Fruit fly (Drosophila melanogaster) whole organism, pupa: Measurements from ENCODE around the gene Dph3.

ENCODE experiments used
- CG12605 ChIP-seq: fragments of 200-800 bp; sonication (Bioruptor generic); IDR thresholded peaks from 2 replicates; pipeline ENCODE4 v1.3.6; 2022; ENCODE audit warnings: missing biosample characterization, missing genetic modification characterization
- CG15710 ChIP-seq: fragments of 200-800 bp; sonication (Bioruptor generic); optimal IDR thresholded peaks from 2 replicates; lab custom pipeline; 2018; ENCODE audit warnings: missing biosample characterization, mild to moderate bottlenecking, missing genetic modification characterization, moderate library complexity
- CG32121 ChIP-seq: fragments of 200-800 bp; sonication (Bioruptor generic); IDR thresholded peaks from 2 replicates; pipeline ENCODE4 v1.3.6; 2022; ENCODE audit warnings: missing biosample characterization, missing genetic modification characterization
- CG4496 ChIP-seq: fragments of 200-800 bp; sonication (Bioruptor generic); IDR thresholded peaks from 3 replicates; pipeline ENCODE4 v1.3.6; 2022; ENCODE audit warnings: missing biosample characterization, missing genetic modification characterization
- CG8159 ChIP-seq: fragments of 200-800 bp; sonication (Bioruptor generic); optimal IDR thresholded peaks from 3 replicates; lab custom pipeline; 2018; ENCODE audit warnings: missing biosample characterization, mild to moderate bottlenecking, missing genetic modification characterization, moderate library complexity
- CG8301 ChIP-seq: fragments of 200-800 bp; sonication (Bioruptor generic); optimal IDR thresholded peaks from 2 replicates; lab custom pipeline; 2018; ENCODE audit warnings: missing biosample characterization, mild to moderate bottlenecking, missing genetic modification characterization
- CG9948 ChIP-seq: fragments of 200-800 bp; sonication (Bioruptor generic); optimal IDR thresholded peaks from 2 replicates; lab custom pipeline; 2018; ENCODE audit warnings: missing biosample characterization, mild to moderate bottlenecking, missing genetic modification characterization, moderate library complexity
- D1 ChIP-seq: fragments of 200-800 bp; sonication (Bioruptor generic); optimal IDR thresholded peaks from 2 replicates; lab custom pipeline; 2018; ENCODE audit warnings: missing biosample characterization, mild to moderate bottlenecking, missing genetic modification characterization, moderate library complexity
- EcR ChIP-seq: fragments of 200-800 bp; sonication (Bioruptor generic); optimal IDR thresholded peaks from 3 replicates; lab custom pipeline; 2019; ENCODE audit warnings: missing biosample characterization, missing genetic modification characterization, mild to moderate bottlenecking, moderate library complexity, missing genetic modification reagents
- Pif1A ChIP-seq: fragments of 200-800 bp; sonication (Bioruptor generic); optimal IDR thresholded peaks from 3 replicates; lab custom pipeline; 2016; ENCODE audit warnings: missing biosample characterization, missing genetic modification characterization
- Pif1B ChIP-seq: fragments of 200-800 bp; sonication (Bioruptor generic); optimal IDR thresholded peaks from 3 replicates; lab custom pipeline; 2016; ENCODE audit warnings: missing biosample characterization, missing genetic modification characterization
- Snoo ChIP-seq: fragments of 200-800 bp; sonication (Bioruptor generic); optimal IDR thresholded peaks from 3 replicates; lab custom pipeline; 2017; ENCODE audit warnings: missing biosample characterization, mild to moderate bottlenecking, missing genetic modification characterization, inconsistent platforms
- fd96Ca ChIP-seq: fragments of 200-800 bp; sonication (Bioruptor generic); IDR thresholded peaks from 3 replicates; pipeline ENCODE4 v1.3.6; 2022; ENCODE audit warnings: missing biosample characterization, missing genetic modification characterization
- rn ChIP-seq: fragments of 200-800 bp; sonication (Bioruptor generic); IDR thresholded peaks from 2 replicates; pipeline ENCODE4 v1.3.6; 2022; ENCODE audit warnings: missing biosample characterization, missing genetic modification characterization

DNA sequence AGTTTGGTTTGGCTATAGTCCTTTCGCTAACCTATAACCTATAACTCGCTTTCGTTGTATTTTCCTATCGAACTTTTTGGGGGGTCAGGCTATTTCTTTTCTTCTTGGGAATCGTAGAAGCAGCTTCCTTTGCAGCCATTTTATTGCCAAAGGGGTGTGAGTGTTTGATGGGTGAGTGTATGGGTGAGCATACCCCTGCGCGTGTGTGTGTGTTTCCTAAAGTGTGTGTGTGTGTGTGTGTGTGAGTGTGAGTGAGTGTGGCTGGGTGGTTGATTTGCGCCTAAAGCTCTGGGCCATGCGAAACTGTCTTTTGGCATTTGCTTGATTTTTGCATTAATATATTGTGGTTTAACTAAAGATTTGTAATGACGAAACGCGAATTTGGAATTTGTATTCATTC lies 22.1 kb downstream of the Dph3 start:
- TF ChIP-seq CG8301 (tag; lab: Kevin White, UChicago) (no peak), CG15710 (tag; lab: Kevin White, UChicago) (no peak), CG32121 (GFP tag; lab: Robert Waterston, UW) (no peak), Snoo (tag; lab: Kevin White, UChicago) (no peak), Pif1B (GFP tag; lab: Kevin White, UChicago) (no peak), fd96Ca (GFP tag; lab: Robert Waterston, UW) (no peak), CG12605 (GFP tag; lab: Robert Waterston, UW) (no peak), CG8159 (tag; lab: Kevin White, UChicago) (no peak), rn (GFP tag; lab: Robert Waterston, UW) (no peak), D1 (tag; lab: Kevin White, UChicago) (no peak), CG4496 (no peak), Pif1A (GFP tag; lab: Kevin White, UChicago) (no peak), EcR (no peak), CG9948 (tag; lab: Kevin White, UChicago) (no peak)
